Worm (Caenorhabditis elegans): Measurements from ENCODE around the gene F54D5.5.

ce11 chrII:11614103-11614857 is 47.5 kb upstream of the F54D5.5 start:
- TF ChIP-seq unc-120 (tag; optimal IDR thresholded peaks at IDR 0.05; ENCODE audit: poor library complexity, severe bottlenecking) (no peak), mep-1 (tag; optimal IDR thresholded peaks at IDR 0.05) (no peak), ztf-11 (tag; optimal IDR thresholded peaks at IDR 0.05) (no peak), mls-2 (tag; optimal IDR thresholded peaks at IDR 0.05) (no peak), elt-3 (tag; optimal IDR thresholded peaks at IDR 0.05) (no peak), nhr-28 (tag; optimal IDR thresholded peaks at IDR 0.05) (no peak), bed-3 (GFP tag; optimal IDR thresholded peaks at IDR 0.05) (no peak), zip-8 (tag; optimal IDR thresholded peaks at IDR 0.05) (no peak), unc-39 (tag; optimal IDR thresholded peaks at IDR 0.05) (no peak), nhr-12 (tag; optimal IDR thresholded peaks at IDR 0.05) (no peak), nhr-237 (tag; optimal IDR thresholded peaks at IDR 0.05) (no peak), unc-62 (GFP tag; optimal IDR thresholded peaks at IDR 0.05) (no peak), lsy-2 (tag; optimal IDR thresholded peaks at IDR 0.05) (no peak)
